Fruit fly (Drosophila melanogaster): Measurements from ENCODE around the gene CG33939.

- TF ChIP-seq CG8478 (optimal IDR thresholded peaks at IDR 0.05) (no peak), CTCF (optimal IDR thresholded peaks at IDR 0.05) (no peak)
Observed at dm6 chrX:19220963-19221572, 46.4 kb upstream of the CG33939 start.
